Fruit fly (Drosophila melanogaster): ENCODE measurements around the gene CG8578.

CG8578 gene

dm6 chrX:15870777-15871757 lies 26.8 kb downstream of the CG8578 start (continued):
- TF ChIP-seq CG10959 (GFP tag; IDR thresholded peaks at IDR 0.05) (no peak), pfk (GFP tag; optimal IDR thresholded peaks at IDR 0.05) (peak; percentile 82), h (optimal IDR thresholded peaks at IDR 0.05) (no peak), CG9215 (GFP tag; IDR thresholded peaks at IDR 0.05) (no peak), dmrt11E (tag; optimal IDR thresholded peaks at IDR 0.05) (peak; percentile 19), Eip74EF (GFP tag; optimal IDR thresholded peaks at IDR 0.05) (no peak), danr (GFP tag; IDR thresholded peaks at IDR 0.05) (no peak), Sox102F (GFP tag; optimal IDR thresholded peaks at IDR 0.05) (no peak), CG4282 (GFP tag; optimal IDR thresholded peaks at IDR 0.05) (no peak), CG32767 (GFP tag; IDR thresholded peaks at IDR 0.05) (peak; percentile 16; the same call in 1 of the 2 replicates), CG11723 (GFP tag; optimal IDR thresholded peaks at IDR 0.05) (no peak), CG12071 (GFP tag; optimal IDR thresholded peaks at IDR 0.05) (no peak), chif (GFP tag; optimal IDR thresholded peaks at IDR 0.05) (peak in 1 of 2 experiments; percentile 3), Xrp1 (GFP tag; IDR thresholded peaks at IDR 0.05) (peak; percentile 38; the same call in 1 of the 2 replicates), CG4360 (GFP tag; IDR thresholded peaks at IDR 0.05) (0 out of 2 replicates have a peak, but pooled peaks have one; percentile 25), Side (GFP tag; optimal IDR thresholded peaks at IDR 0.05) (peak; percentile 31), H2.0 (GFP tag; IDR thresholded peaks at IDR 0.05) (no peak), vnd (GFP tag; IDR thresholded peaks at IDR 0.05; ENCODE audit: partially characterized antibody) (no peak), CG6254 (GFP tag; optimal IDR thresholded peaks at IDR 0.05) (no peak), CG7271 (tag; optimal IDR thresholded peaks at IDR 0.05) (no peak), Xbp1 (GFP tag; optimal IDR thresholded peaks at IDR 0.05) (peak; percentile 11), Nf-YC (tag; optimal IDR thresholded peaks at IDR 0.05) (no peak), chn (GFP tag; optimal IDR thresholded peaks at IDR 0.05) (no peak), ranshi (GFP tag; IDR thresholded peaks at IDR 0.05) (peak; percentile 29; the same call in 1 of the 2 replicates), CG11398 (GFP tag; optimal IDR thresholded peaks at IDR 0.05) (peak; percentile 31), Dip2 (GFP tag; IDR thresholded peaks at IDR 0.05) (no peak), CG1233 (GFP tag; optimal IDR thresholded peaks at IDR 0.05) (no peak), CG10147 (GFP tag; optimal IDR thresholded peaks at IDR 0.05) (no peak), HLH3B (GFP tag; IDR thresholded peaks at IDR 0.05) (peak; percentile 47; the same call in 1 of the 2 replicates), trh (GFP tag; optimal IDR thresholded peaks at IDR 0.05) (peak; percentile 25), CG7786 (GFP tag; optimal IDR thresholded peaks at IDR 0.05) (peak; percentile 13), onecut (GFP tag; IDR thresholded peaks at IDR 0.05) (peak; percentile 53), Fer3 (tag; optimal IDR thresholded peaks at IDR 0.05) (peak; percentile 85), CG12769 (tag; optimal IDR thresholded peaks at IDR 0.05) (no peak), CG10565 (GFP tag; optimal IDR thresholded peaks at IDR 0.05) (no peak), sr (GFP tag; IDR thresholded peaks at IDR 0.05) (no peak), CG9876 (GFP tag; optimal IDR thresholded peaks at IDR 0.05) (no peak), nmo (GFP tag; optimal IDR thresholded peaks at IDR 0.05) (no peak), pb (GFP tag; optimal IDR thresholded peaks at IDR 0.05) (no peak), CG4404 (GFP tag; IDR thresholded peaks at IDR 0.05) (no peak), CG12391 (tag; optimal IDR thresholded peaks at IDR 0.05) (no peak), CG33213 (GFP tag; optimal IDR thresholded peaks at IDR 0.05) (peak; percentile 68), CG13287 (GFP tag; IDR thresholded peaks at IDR 0.05; ENCODE audit: partially characterized antibody) (no peak), CG11085 (GFP tag; IDR thresholded peaks at IDR 0.05) (no peak), CG15011 (GFP tag; optimal IDR thresholded peaks at IDR 0.05) (no peak), CG13775 (GFP tag; optimal IDR thresholded peaks at IDR 0.05) (peak; percentile 32), Stat92E (GFP tag; optimal IDR thresholded peaks at IDR 0.05) (no peak), vvl (GFP tag; IDR thresholded peaks at IDR 0.05) (peak; percentile 49; the same call in 1 of the 2 replicates)

Measured in whole organism, embryonic.